Fruit fly (Drosophila melanogaster) whole organism, prepupa: ENCODE results near the gene CG17147.

Experiments
- Blimp-1 ChIP-seq: fragments of 200-800 bp; sonication (Bioruptor generic); optimal IDR thresholded peaks from 3 replicates; lab custom pipeline; 2017; ENCODE audit warnings: missing biosample characterization, missing genetic modification characterization, mild to moderate bottlenecking, moderate library complexity, missing genetic modification reagents
- CG10631 ChIP-seq: fragments of 200-800 bp; sonication (Bioruptor generic); optimal IDR thresholded peaks from 2 replicates; lab custom pipeline; 2016; ENCODE audit warnings: missing biosample characterization, missing genetic modification characterization
- CG11294 ChIP-seq: fragments of 200-800 bp; sonication (Bioruptor generic); IDR thresholded peaks from 2 replicates; pipeline ENCODE4 v1.3.6; 2022; ENCODE audit warnings: missing biosample characterization, missing genetic modification characterization
- CG15336 ChIP-seq: fragments of 200-800 bp; sonication (Bioruptor generic); IDR thresholded peaks from 2 replicates; pipeline ENCODE4 v1.3.6; 2022; ENCODE audit warnings: missing biosample characterization, missing genetic modification characterization
- CG1621 ChIP-seq: fragments of 200-800 bp; sonication (Bioruptor generic); optimal IDR thresholded peaks from 3 replicates; lab custom pipeline; 2018; ENCODE audit warnings: missing biosample characterization, mild to moderate bottlenecking, missing genetic modification characterization
- CG16779 ChIP-seq: fragments of 200-800 bp; sonication (Bioruptor generic); optimal IDR thresholded peaks from 3 replicates; lab custom pipeline; 2017; ENCODE audit warnings: missing biosample characterization, mild to moderate bottlenecking, missing genetic modification characterization
- CG31627 ChIP-seq: fragments of 200-800 bp; sonication (Bioruptor generic); optimal IDR thresholded peaks from 3 replicates; lab custom pipeline; 2016; ENCODE audit warnings: missing biosample characterization, missing genetic modification characterization
- CG32006 ChIP-seq: fragments of 200-800 bp; sonication (Bioruptor generic); optimal IDR thresholded peaks from 3 replicates; lab custom pipeline; 2017; ENCODE audit warnings: missing biosample characterization, mild to moderate bottlenecking, missing genetic modification characterization
- CG34406 ChIP-seq: fragments of 200-800 bp; sonication (Bioruptor generic); optimal IDR thresholded peaks from 3 replicates; lab custom pipeline; 2016; ENCODE audit warnings: missing biosample characterization, missing genetic modification characterization
- CG3919 ChIP-seq: fragments of 200-800 bp; sonication (Bioruptor generic); optimal IDR thresholded peaks from 3 replicates; lab custom pipeline; 2016; ENCODE audit warnings: missing biosample characterization, missing genetic modification characterization
- CG4318 ChIP-seq: fragments of 200-800 bp; sonication (Bioruptor generic); optimal IDR thresholded peaks from 3 replicates; lab custom pipeline; 2017; ENCODE audit warnings: missing biosample characterization, mild to moderate bottlenecking, missing genetic modification characterization
- CG6163 ChIP-seq: fragments of 200-800 bp; sonication (Bioruptor generic); IDR thresholded peaks from 3 replicates; pipeline ENCODE4 v1.3.6; 2022; ENCODE audit warnings: missing biosample characterization, missing genetic modification characterization
- CG6792 ChIP-seq: fragments of 200-800 bp; sonication (Bioruptor generic); optimal IDR thresholded peaks from 3 replicates; lab custom pipeline; 2016; ENCODE audit warnings: missing biosample characterization, missing genetic modification characterization
- CG6808 ChIP-seq: fragments of 200-800 bp; sonication (Bioruptor generic); optimal IDR thresholded peaks from 3 replicates; lab custom pipeline; 2017; ENCODE audit warnings: missing biosample characterization, missing genetic modification characterization, mild to moderate bottlenecking, moderate library complexity, missing genetic modification reagents
- CG6854 ChIP-seq: fragments of 200-800 bp; sonication (Bioruptor generic); optimal IDR thresholded peaks from 2 replicates; lab custom pipeline; 2017; ENCODE audit warnings: missing biosample characterization, mild to moderate bottlenecking, missing genetic modification characterization
- CG7368 ChIP-seq: fragments of 200-800 bp; sonication (Bioruptor generic); optimal IDR thresholded peaks from 3 replicates; lab custom pipeline; 2016; ENCODE audit warnings: missing biosample characterization, missing genetic modification characterization
- CG8119 ChIP-seq: fragments of 200-800 bp; sonication (Bioruptor generic); IDR thresholded peaks from 3 replicates; pipeline ENCODE4 v1.3.6; 2022; ENCODE audit warnings: missing biosample characterization, missing genetic modification characterization
- CG8319 ChIP-seq: fragments of 200-800 bp; sonication (Bioruptor generic); optimal IDR thresholded peaks from 3 replicates; lab custom pipeline; 2016; ENCODE audit warnings: missing biosample characterization, missing genetic modification characterization
- CG8632 ChIP-seq: fragments of 200-800 bp; sonication (Bioruptor generic); optimal IDR thresholded peaks from 3 replicates; lab custom pipeline; 2016; ENCODE audit warnings: missing biosample characterization, missing genetic modification characterization
- CG9139 ChIP-seq: fragments of 200-800 bp; sonication (Bioruptor generic); optimal IDR thresholded peaks from 3 replicates; lab custom pipeline; 2017; ENCODE audit warnings: missing biosample characterization, mild to moderate bottlenecking, missing genetic modification characterization
- Eip75B ChIP-seq: fragments of 200-800 bp; sonication (Bioruptor generic); optimal IDR thresholded peaks from 3 replicates; lab custom pipeline; 2016; ENCODE audit warnings: missing biosample characterization, missing genetic modification characterization
- Eip78C ChIP-seq: fragments of 200-800 bp; sonication (Bioruptor generic); peaks from one replicate; lab custom pipeline; 2016; ENCODE audit warnings: missing biosample characterization, missing genetic modification characterization
- Eip93F ChIP-seq: fragments of 200-800 bp; sonication (Bioruptor generic); optimal IDR thresholded peaks from 2 replicates; lab custom pipeline; 2016; ENCODE audit warnings: missing biosample characterization, mild to moderate bottlenecking, missing genetic modification characterization
- Ets21C ChIP-seq: fragments of 200-800 bp; sonication (Bioruptor generic); optimal IDR thresholded peaks from 3 replicates; lab custom pipeline; 2016; ENCODE audit warnings: missing biosample characterization, missing genetic modification characterization
- Ets96B ChIP-seq: fragments of 200-800 bp; optimal IDR thresholded peaks from 2 replicates; lab custom pipeline; 2019; ENCODE audit warnings: missing biosample characterization, mild to moderate bottlenecking, missing genetic modification characterization, moderate library complexity
- Gug ChIP-seq: fragments of 200-800 bp; sonication (Bioruptor generic); IDR thresholded peaks from 2 replicates; pipeline ENCODE4 v1.3.6; 2022; ENCODE audit warnings: missing biosample characterization, missing genetic modification characterization
- Hr38 ChIP-seq: sonication (Bioruptor generic); optimal IDR thresholded peaks from 2 replicates; lab custom pipeline; 2016; ENCODE audit warnings: missing biosample characterization, missing genetic modification characterization
- Lpt ChIP-seq: fragments of 200-800 bp; sonication (Bioruptor generic); optimal IDR thresholded peaks from 3 replicates; lab custom pipeline; 2016; ENCODE audit warnings: missing biosample characterization, missing genetic modification characterization
- Met ChIP-seq: fragments of 200-800 bp; sonication (Bioruptor generic); optimal IDR thresholded peaks from 3 replicates; lab custom pipeline; 2016; ENCODE audit warnings: missing biosample characterization, missing genetic modification characterization
- Smox ChIP-seq: fragments of 200-800 bp; sonication (Bioruptor generic); optimal IDR thresholded peaks from 3 replicates; lab custom pipeline; 2016; ENCODE audit warnings: missing biosample characterization, missing genetic modification characterization
- Sox102F ChIP-seq: fragments of 200-800 bp; sonication (Bioruptor generic); optimal IDR thresholded peaks from 2 replicates; lab custom pipeline; 2016; ENCODE audit warnings: missing biosample characterization, mild to moderate bottlenecking, missing genetic modification characterization
- achi ChIP-seq: fragments of 200-800 bp; sonication (Bioruptor generic); optimal IDR thresholded peaks from 3 replicates; lab custom pipeline; 2016; ENCODE audit warnings: missing biosample characterization, missing genetic modification characterization
- dac ChIP-seq: fragments of 200-800 bp; sonication (Bioruptor generic); optimal IDR thresholded peaks from 2 replicates; lab custom pipeline; 2017; ENCODE audit warnings: missing biosample characterization, mild to moderate bottlenecking, missing genetic modification characterization
- dsx ChIP-seq: fragments of 200-800 bp; optimal IDR thresholded peaks from 3 replicates; lab custom pipeline; 2019; ENCODE audit warnings: missing biosample characterization, mild to moderate bottlenecking, missing genetic modification characterization, moderate library complexity; ENCODE audit not compliant: poor library complexity, severe bottlenecking
- eg ChIP-seq: fragments of 200-800 bp; sonication (Bioruptor generic); IDR thresholded peaks from 3 replicates; pipeline ENCODE4 v1.3.6; 2022; ENCODE audit warnings: missing biosample characterization, missing genetic modification characterization
- fd85E ChIP-seq: fragments of 200-800 bp; sonication (Bioruptor generic); optimal IDR thresholded peaks from 3 replicates; lab custom pipeline; 2016; ENCODE audit warnings: missing biosample characterization, missing genetic modification characterization
- fkh ChIP-seq: fragments of 200-800 bp; sonication (Bioruptor generic); optimal IDR thresholded peaks from 3 replicates; lab custom pipeline; 2017; ENCODE audit warnings: missing biosample characterization, mild to moderate bottlenecking, missing genetic modification characterization, moderate library complexity
- lz ChIP-seq: fragments of 200-800 bp; sonication (Bioruptor generic); optimal IDR thresholded peaks from 3 replicates; lab custom pipeline; 2016; ENCODE audit warnings: missing biosample characterization, missing genetic modification characterization
- net ChIP-seq: fragments of 200-800 bp; sonication (Bioruptor generic); optimal IDR thresholded peaks from 3 replicates; lab custom pipeline; 2016; ENCODE audit warnings: missing biosample characterization, missing genetic modification characterization
- pdm3 ChIP-seq: fragments of 200-800 bp; sonication (Bioruptor generic); optimal IDR thresholded peaks from 3 replicates; lab custom pipeline; 2016; ENCODE audit warnings: missing biosample characterization, missing genetic modification characterization
- spab ChIP-seq: fragments of 200-800 bp; sonication (Bioruptor generic); optimal IDR thresholded peaks from 2 replicates; lab custom pipeline; 2017; ENCODE audit warnings: missing biosample characterization, mild to moderate bottlenecking, missing genetic modification characterization, missing genetic modification reagents
- ss ChIP-seq, 2 experiments: fragments of 200-800 bp; sonication (Bioruptor generic); optimal IDR thresholded peaks; 2 replicates in 1 of 2; 3 replicates in 1 of 2; lab custom pipeline; 2017 to 2018; ENCODE audit warnings: mild to moderate bottlenecking in 2 of 2, missing biosample characterization in 2 of 2, missing genetic modification characterization in 2 of 2, moderate library complexity in 1 of 2
- svp ChIP-seq: fragments of 200-800 bp; sonication (Bioruptor generic); peaks from one replicate; lab custom pipeline; 2016; ENCODE audit warnings: missing biosample characterization, missing genetic modification characterization
- topi ChIP-seq: fragments of 200-800 bp; sonication (Bioruptor generic); optimal IDR thresholded peaks from 3 replicates; lab custom pipeline; 2016; ENCODE audit warnings: missing biosample characterization, missing genetic modification characterization
- vri ChIP-seq: fragments of 200-800 bp; sonication (Bioruptor generic); optimal IDR thresholded peaks from 3 replicates; lab custom pipeline; 2016; ENCODE audit warnings: missing biosample characterization, mild to moderate bottlenecking, missing genetic modification characterization

The CG17147 gene

DNA sequence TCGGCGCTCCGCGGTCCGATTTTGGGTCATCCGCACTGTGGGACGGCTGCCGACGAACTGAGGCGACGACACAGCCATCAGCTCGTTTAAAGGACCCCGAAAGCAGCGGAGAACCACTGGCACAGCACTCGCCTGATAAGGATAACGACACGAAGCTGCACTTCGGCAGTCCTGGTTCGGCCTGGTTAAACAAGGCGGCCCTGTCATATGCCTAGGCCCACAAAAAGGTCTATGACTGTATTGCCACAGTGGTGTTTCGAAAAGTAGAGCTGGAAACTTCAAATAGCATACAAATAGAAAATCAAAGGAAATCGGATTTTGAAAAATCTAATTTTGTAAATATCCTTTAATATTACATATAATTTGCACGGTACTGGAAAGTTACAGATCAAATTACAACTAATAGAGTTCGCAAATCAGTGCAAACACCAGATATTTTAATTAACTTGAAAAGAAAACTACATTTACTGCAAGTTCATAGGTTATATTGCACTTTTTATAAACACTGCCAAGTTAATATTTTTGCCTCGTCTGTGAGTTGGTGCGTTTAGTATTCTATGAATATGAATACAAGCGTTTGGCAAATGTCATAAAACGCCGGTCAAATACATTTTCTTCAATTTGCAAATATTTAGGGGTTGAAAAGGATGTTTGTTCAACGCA is 38.4 kb upstream of the CG17147 start (continued):
- TF ChIP-seq CG6854 (GFP tag; lab: Kevin White, UChicago) (no peak), CG1621 (peak; percentile 66), CG15336 (GFP tag; lab: Robert Waterston, UW) (peak; percentile 71), achi (peak; percentile 73), Eip93F (GFP tag; lab: Kevin White, UChicago) (no peak), CG6808 (GFP tag; lab: Kevin White, UChicago) (no peak), Eip75B (GFP tag; lab: Kevin White, UChicago) (peak; percentile 37), CG6792 (GFP tag; lab: Kevin White, UChicago) (peak; percentile 49), fkh (GFP tag; lab: Kevin White, UChicago) (no peak), eg (GFP tag; lab: Robert Waterston, UW) (no peak), CG8632 (GFP tag; lab: Kevin White, UChicago) (peak; percentile 72), CG4318 (GFP tag; lab: Kevin White, UChicago) (peak; percentile 51), vri (GFP tag; lab: Kevin White, UChicago) (peak; percentile 0), Smox (GFP tag; lab: Kevin White, UChicago) (peak; percentile 54), Sox102F (GFP tag; lab: Kevin White, UChicago) (peak; percentile 61), Ets96B (tag; lab: Kevin White, UChicago) (peak; percentile 60), topi (GFP tag; lab: Kevin White, UChicago) (peak; percentile 54), CG16779 (no peak), CG10631 (GFP tag; lab: Kevin White, UChicago) (peak; percentile 67), CG7368 (GFP tag; lab: Kevin White, UChicago) (peak; percentile 15), net (GFP tag; lab: Kevin White, UChicago) (peak; percentile 70), CG6163 (GFP tag; lab: Robert Waterston, UW) (0 out of 3 replicates have a peak, but pooled peaks have one; percentile 42), dac (GFP tag; lab: Kevin White, UChicago) (no peak), spab (peak; percentile 31), Eip78C (GFP tag; lab: Kevin White, UChicago) (peak; percentile 95), svp (GFP tag; lab: Kevin White, UChicago) (peak; percentile 77), Blimp-1 (GFP tag; lab: Kevin White, UChicago) (no peak), Gug (GFP tag; lab: Robert Waterston, UW) (no peak), lz (GFP tag; lab: Kevin White, UChicago) (peak; percentile 39), fd85E (no peak), Met (peak; percentile 65), CG8319 (GFP tag; lab: Kevin White, UChicago) (no peak), Ets21C (GFP tag; lab: Kevin White, UChicago) (peak; percentile 30), CG9139 (no peak)

- no peak for TF ChIP-seq CG34406 (GFP tag; lab: Kevin White, UChicago)
- TF ChIP-seq Eip78C (GFP tag; lab: Kevin White, UChicago): peak; percentile 65
- peak; percentile 62 for TF ChIP-seq Blimp-1 (GFP tag; lab: Kevin White, UChicago)
Measured at dm6 chr3L:20185886-20186285, 37.8 kb upstream of the CG17147 start.

DNA sequence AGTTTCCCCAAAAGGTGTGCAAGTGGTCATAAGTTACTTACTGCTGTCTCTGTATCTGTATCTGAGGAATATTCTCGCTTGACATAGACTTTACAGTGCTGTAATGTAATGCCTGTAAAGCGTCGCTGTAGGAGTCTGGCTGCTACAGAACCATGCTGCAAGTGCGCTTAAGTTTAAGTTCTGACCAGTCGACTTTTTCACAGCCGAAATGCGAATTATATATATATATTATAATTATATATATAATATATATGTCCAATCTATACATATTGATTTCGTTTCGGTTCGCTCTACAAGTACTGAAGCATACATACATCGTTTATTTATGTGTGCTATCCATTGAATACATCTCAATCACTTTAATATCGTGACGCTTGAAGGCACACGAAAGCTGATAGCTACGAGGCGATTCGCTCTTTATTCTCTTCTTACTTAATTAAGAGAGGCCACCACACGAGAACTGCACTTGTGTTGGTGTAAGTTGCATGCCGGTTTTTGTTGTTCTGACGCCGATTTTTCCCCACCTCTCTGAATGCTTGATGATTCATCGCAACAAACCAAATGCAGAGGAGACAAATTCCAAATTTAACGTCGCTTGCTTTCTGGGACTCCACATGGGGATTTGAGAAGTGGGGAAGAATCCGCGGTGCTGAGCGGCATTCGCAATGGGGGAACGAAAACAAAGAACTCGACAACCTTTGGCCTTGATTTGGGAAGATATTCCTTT is 37.3 kb upstream of the CG17147 start:
- no peak for TF ChIP-seq CG3919 (GFP tag; lab: Kevin White, UChicago)
- TF ChIP-seq dsx (GFP tag; lab: Kevin White, UChicago): peak; percentile 42
- TF ChIP-seq Ets21C (GFP tag; lab: Kevin White, UChicago): no peak
- no peak for TF ChIP-seq Met
- TF ChIP-seq Lpt: no peak
- no peak for TF ChIP-seq CG8119 (GFP tag; lab: Robert Waterston, UW)
- peak; percentile 30 for TF ChIP-seq Sox102F (GFP tag; lab: Kevin White, UChicago)
- no peak for TF ChIP-seq Hr38 (GFP tag; lab: Kevin White, UChicago)
- no peak for TF ChIP-seq CG15336 (GFP tag; lab: Robert Waterston, UW)
- peak; percentile 33 for TF ChIP-seq CG34406 (GFP tag; lab: Kevin White, UChicago)
- peak; percentile 28 for TF ChIP-seq vri (GFP tag; lab: Kevin White, UChicago)
- TF ChIP-seq Gug (GFP tag; lab: Robert Waterston, UW): no peak
- no peak for TF ChIP-seq CG6792 (GFP tag; lab: Kevin White, UChicago)
- TF ChIP-seq CG11294 (GFP tag; lab: Robert Waterston, UW): no peak
- peak; percentile 57 to 83 for TF ChIP-seq ss (GFP tag; optimal IDR thresholded peaks at IDR 0.05; lab: Kevin White, UChicago)
- TF ChIP-seq Blimp-1 (GFP tag; lab: Kevin White, UChicago): no peak
- TF ChIP-seq CG31627 (GFP tag; lab: Kevin White, UChicago): no peak
- TF ChIP-seq pdm3 (GFP tag; lab: Kevin White, UChicago): no peak
- no peak for TF ChIP-seq CG7368 (GFP tag; lab: Kevin White, UChicago)
- no peak for TF ChIP-seq CG8319 (GFP tag; lab: Kevin White, UChicago)
- peak; percentile 12 for TF ChIP-seq CG32006 (GFP tag; lab: Kevin White, UChicago)
